Worm (Caenorhabditis elegans): ENCODE results near the gene Y66A7A.9.

Gene Y66A7A.9

ce11 chrIII:11589311-11589710 lies 23.0 kb downstream of the Y66A7A.9 start:
- TF ChIP-seq dpl-1 (GFP tag; optimal IDR thresholded peaks at IDR 0.05): no peak
- no peak for TF ChIP-seq ceh-20 (GFP tag; IDR thresholded peaks at IDR 0.05)
- TF ChIP-seq php-3 (GFP tag; IDR thresholded peaks at IDR 0.05): no peak
- TF ChIP-seq spr-3 (GFP tag; optimal IDR thresholded peaks at IDR 0.05): no peak
- no peak for TF ChIP-seq Y48G9A.11 (GFP tag; IDR thresholded peaks at IDR 0.05)
- no peak for TF ChIP-seq mdt-29 (GFP tag; IDR thresholded peaks at IDR 0.05)
- TF ChIP-seq nhr-25 (tag; optimal IDR thresholded peaks at IDR 0.05; ENCODE audit: borderline replicate concordance, insufficient read depth): no peak
- TF ChIP-seq skn-1 (tag; optimal IDR thresholded peaks at IDR 0.05): no peak
- no peak for TF ChIP-seq ces-1 (GFP tag; optimal IDR thresholded peaks at IDR 0.05)
- TF ChIP-seq R02D3.7 (tag; optimal IDR thresholded peaks at IDR 0.05): no peak
- no peak for TF ChIP-seq snpc-1.2 (GFP tag; IDR thresholded peaks at IDR 0.05)
- TF ChIP-seq mes-2 (tag; optimal IDR thresholded peaks at IDR 0.05; ENCODE audit: poor library complexity, severe bottlenecking): no peak
- no peak for TF ChIP-seq ztf-11 (tag; optimal IDR thresholded peaks at IDR 0.05)
- no peak for TF ChIP-seq F44E2.7 (GFP tag; IDR thresholded peaks at IDR 0.05)
- no peak for TF ChIP-seq dmd-6 (GFP tag; IDR thresholded peaks at IDR 0.05)
- no peak for TF ChIP-seq F10B5.3 (tag; optimal IDR thresholded peaks at IDR 0.05)
- no peak for TF ChIP-seq dmd-9 (GFP tag; IDR thresholded peaks at IDR 0.05)
- TF ChIP-seq ceh-32 (tag; optimal IDR thresholded peaks at IDR 0.05; ENCODE audit: poor library complexity): no peak
- TF ChIP-seq nhr-76 (tag; optimal IDR thresholded peaks at IDR 0.05): no peak
- TF ChIP-seq nhr-77 (tag; optimal IDR thresholded peaks at IDR 0.05): no peak

ce11 chrIII:11588911-11589310 lies 23.4 kb downstream of the Y66A7A.9 start, which contains the start of gene Y66D12A.3:
Y66D12A.3 (plus strand) TSS chrIII:11589211.
- TF ChIP-seq mdt-29 (GFP tag; IDR thresholded peaks at IDR 0.05) (no peak), spr-1 (tag; optimal IDR thresholded peaks at IDR 0.05) (no peak), ceh-28 (tag; optimal IDR thresholded peaks at IDR 0.05) (no peak), Y5F2A.4 (GFP tag; optimal IDR thresholded peaks at IDR 0.05) (no peak), ztf-7 (tag; optimal IDR thresholded peaks at IDR 0.05) (no peak), lsy-2 (tag; optimal IDR thresholded peaks at IDR 0.05) (no peak), tag-97 (GFP tag; IDR thresholded peaks at IDR 0.05) (no peak)

- no peak for TF ChIP-seq madf-9 (GFP tag; conservative IDR thresholded peaks at IDR 0.05)
- TF ChIP-seq fkh-10 (GFP tag; optimal IDR thresholded peaks at IDR 0.05): no peak
- TF ChIP-seq hif-1 (tag; optimal IDR thresholded peaks at IDR 0.05): no peak
- TF ChIP-seq rbr-2 (tag; optimal IDR thresholded peaks at IDR 0.05): no peak
- no peak for TF ChIP-seq daf-8 (GFP tag; IDR thresholded peaks at IDR 0.05)
- no peak for TF ChIP-seq lin-1 (GFP tag; IDR thresholded peaks at IDR 0.05)
- no peak for TF ChIP-seq lir-3 (tag; optimal IDR thresholded peaks at IDR 0.05)
- no peak for TF ChIP-seq nhr-102 (tag; optimal IDR thresholded peaks at IDR 0.05)
- TF ChIP-seq unc-62 (GFP tag; optimal IDR thresholded peaks at IDR 0.05 in 1 of 2): no peak
- TF ChIP-seq unc-62 (tag; optimal IDR thresholded peaks at IDR 0.05): no peak
These were observed 29.7 kb downstream of the Y66A7A.9 start for ce11 chrIII:11582569-11582968.

- peak; percentile 49; the same call in 1 of the 2 replicates for TF ChIP-seq snpc-1.2 (GFP tag; IDR thresholded peaks at IDR 0.05)
- TF ChIP-seq F49E8.2 (tag; optimal IDR thresholded peaks at IDR 0.05; ENCODE audit: borderline replicate concordance): peak; percentile 10
- TF ChIP-seq unc-130 (GFP tag; optimal IDR thresholded peaks at IDR 0.05): peak; percentile 16
- no peak for TF ChIP-seq lin-15B (tag; optimal IDR thresholded peaks at IDR 0.05)
- TF ChIP-seq lin-38 (GFP tag; IDR thresholded peaks at IDR 0.05): peak; percentile 57
These were observed 30.9 kb downstream of the Y66A7A.9 start, which contains the start of the genes Y66D12A.6 and ceh-92 for ce11 chrIII:11581372-11581771. Y66D12A.6 (minus strand) TSS chrIII:11581402. ceh-92 (plus strand) TSS chrIII:11581600.
